Worm (Caenorhabditis elegans): ENCODE results near the gene ncx-5.

- no peak for TF ChIP-seq Y53F4B.3 (GFP tag; IDR thresholded peaks at IDR 0.05)
- no peak for TF ChIP-seq dox-1 (GFP tag; IDR thresholded peaks at IDR 0.05)
- TF ChIP-seq ama-1 (optimal IDR thresholded peaks at IDR 0.05): no peak
- no peak for TF ChIP-seq ama-1 (GFP tag; optimal IDR thresholded peaks at IDR 0.05)
- no peak for TF ChIP-seq snpc-4 (GFP tag; optimal IDR thresholded peaks at IDR 0.05)
- no peak for TF ChIP-seq snpc-4 (tag; optimal IDR thresholded peaks at IDR 0.05)
These were observed 4.5 kb downstream of the ncx-5 start for ce11 chrV:10485389-10485788.

Data from whole organism, young adult.